Fruit fly (Drosophila melanogaster) whole organism, wandering third instar larva: ENCODE measurements around the gene Srlp.
A peak's percentile ranks its signal among the peaks of the same experiment; 100 is the strongest.
"Not testable (repeated sequence)": the region's sequence is repeated elsewhere in the genome, so short reads cannot be mapped to it uniquely, and the experiment has no call there.

ENCODE experiments used
- HLH106 ChIP-seq: fragments of 200-800 bp; optimal IDR thresholded peaks from 3 replicates; lab custom pipeline; 2019; ENCODE audit warnings: missing biosample characterization, mild to moderate bottlenecking, missing genetic modification characterization, moderate library complexity
- Hnf4 ChIP-seq: fragments of 200-800 bp; sonication (Bioruptor generic); optimal IDR thresholded peaks from 2 replicates; lab custom pipeline; 2016; ENCODE audit warnings: missing biosample characterization, mild to moderate bottlenecking, missing genetic modification characterization
- Jra ChIP-seq: sonication (Bioruptor generic); optimal IDR thresholded peaks from 2 replicates; lab custom pipeline; 2016; ENCODE audit warnings: missing biosample characterization, missing genetic modification characterization
- Mio ChIP-seq: sonication (Bioruptor generic); optimal IDR thresholded peaks from 2 replicates; lab custom pipeline; 2016; ENCODE audit warnings: missing biosample characterization, missing genetic modification characterization
- Myc ChIP-seq: fragments of >200 bp; optimal IDR thresholded peaks from 2 replicates; lab custom pipeline; 2017
- N ChIP-seq: fragments of >200 bp; optimal IDR thresholded peaks from 2 replicates; lab custom pipeline; 2018; ENCODE audit warnings: missing biosample characterization, missing external identifiers, missing genetic modification characterization
- OdsH ChIP-seq: fragments of 200-800 bp; sonication (Bioruptor generic); optimal IDR thresholded peaks from 2 replicates; lab custom pipeline; 2016; ENCODE audit warnings: missing biosample characterization, mild to moderate bottlenecking, missing genetic modification characterization
- Rel ChIP-seq, 2 experiments: fragments of 200-800 bp; sonication (Bioruptor generic) in 1 of 2; optimal IDR thresholded peaks; 2 replicates in 1 of 2; 3 replicates in 1 of 2; lab custom pipeline; 2016 to 2019; ENCODE audit warnings: mild to moderate bottlenecking in 2 of 2, missing biosample characterization in 2 of 2, missing genetic modification characterization in 2 of 2, moderate library complexity in 1 of 2
- Vsx2 ChIP-seq: fragments of 200-300, 225-300 bp; sonication (Bioruptor generic); optimal IDR thresholded peaks from 2 replicates; lab custom pipeline; 2018; ENCODE audit warnings: missing biosample characterization, missing genetic modification characterization; ENCODE audit not compliant: partially characterized antibody
- brk ChIP-seq: fragments of 200-800 bp; sonication (Bioruptor generic); optimal IDR thresholded peaks from 2 replicates; lab custom pipeline; 2016; ENCODE audit warnings: missing biosample characterization, mild to moderate bottlenecking, missing genetic modification characterization
- ey ChIP-seq: fragments of 200-800 bp; sonication (Bioruptor generic); optimal IDR thresholded peaks from 2 replicates; lab custom pipeline; 2016; ENCODE audit warnings: missing biosample characterization, missing genetic modification characterization
- foxo ChIP-seq, 2 experiments: fragments of 200-800 bp; sonication (Bioruptor generic); optimal IDR thresholded peaks; 2 replicates in 1 of 2; 3 replicates in 1 of 2; lab custom pipeline; 2016 to 2017; ENCODE audit warnings: missing biosample characterization in 2 of 2, missing genetic modification characterization in 2 of 2
- jim ChIP-seq: fragments of 175-275, 200-325 bp; sonication (Bioruptor generic); optimal IDR thresholded peaks from 2 replicates; lab custom pipeline; 2016; ENCODE audit warnings: missing biosample characterization, mild to moderate bottlenecking, missing genetic modification characterization
- lola ChIP-seq: fragments of >200 bp; optimal IDR thresholded peaks from 2 replicates; lab custom pipeline; 2017; ENCODE audit warnings: missing biosample characterization, missing genetic modification characterization
- pan ChIP-seq: fragments of >200 bp; optimal IDR thresholded peaks from 2 replicates; lab custom pipeline; 2017
- psq ChIP-seq: fragments of 200-800 bp; sonication (Bioruptor generic); optimal IDR thresholded peaks from 3 replicates; lab custom pipeline; 2017; ENCODE audit warnings: missing biosample characterization, mild to moderate bottlenecking, missing genetic modification characterization, moderate library complexity
- sage ChIP-seq: fragments of 200-800 bp; sonication (Bioruptor generic); optimal IDR thresholded peaks from 2 replicates; lab custom pipeline; 2016; ENCODE audit warnings: missing biosample characterization, mild to moderate bottlenecking, missing genetic modification characterization
- usp ChIP-seq: fragments of >200 bp; optimal IDR thresholded peaks from 2 replicates; lab custom pipeline; 2017; ENCODE audit warnings: missing biosample characterization, missing genetic modification characterization

Srlp gene

DNA sequence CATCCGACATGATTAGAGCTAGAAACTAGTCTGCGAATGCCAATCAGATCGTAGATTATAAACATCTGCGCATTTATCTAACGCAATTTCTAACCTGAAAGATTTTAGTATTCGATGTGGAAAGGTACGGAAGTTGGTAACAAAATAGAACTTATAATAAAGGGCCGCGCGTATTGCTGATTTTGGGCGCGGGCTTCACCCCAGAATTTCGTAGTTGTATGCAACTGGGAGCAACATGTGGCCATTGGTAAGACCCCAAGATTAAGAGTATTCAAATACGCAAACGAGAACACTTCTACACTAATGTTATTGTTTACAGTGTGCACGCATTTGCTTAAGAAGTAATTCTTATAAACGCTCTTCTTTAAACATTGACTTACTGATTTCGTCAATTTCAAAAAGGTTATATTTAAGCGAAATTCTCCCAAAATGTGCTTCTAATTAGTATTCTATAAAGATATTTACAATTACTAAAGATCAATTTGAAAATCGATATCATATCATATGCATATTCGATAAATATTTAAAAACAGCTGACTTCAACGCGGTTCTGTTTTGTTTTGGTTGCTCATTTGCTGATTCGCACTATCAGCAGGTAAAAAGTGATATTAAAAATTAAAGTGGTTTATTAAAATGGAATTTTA lies 26.1 kb downstream of the Srlp start, which contains the start of the genes CG5961 and Polr3C:
Gene CG5961, minus strand, starts transcription at position 416 of the 644 bp plus-strand sequence.
Gene Polr3C, plus strand, starts transcription at position 536 of the 644 bp plus-strand sequence.
- TF ChIP-seq jim (GFP tag; lab: Kevin White, UChicago) (no peak), pan (no peak), Mio (GFP tag; lab: Kevin White, UChicago) (no peak), N (GFP tag; lab: Kevin White, UChicago) (no peak), psq (GFP tag; lab: Kevin White, UChicago) (peak; percentile 91), Hnf4 (GFP tag; lab: Kevin White, UChicago) (no peak), Rel (GFP tag; optimal IDR thresholded peaks at IDR 0.05; lab: Kevin White, UChicago) (no peak), Rel (tag; optimal IDR thresholded peaks at IDR 0.05; lab: Kevin White, UChicago) (peak; percentile 11), foxo (GFP tag; optimal IDR thresholded peaks at IDR 0.05; lab: Kevin White, UChicago) (no peak), Jra (GFP tag; lab: Kevin White, UChicago) (no peak), brk (GFP tag; lab: Kevin White, UChicago) (no peak), Myc (lab: Kevin White, UChicago) (peak; percentile 23), usp (GFP tag; lab: Kevin White, UChicago) (no peak), ey (no peak)

DNA sequence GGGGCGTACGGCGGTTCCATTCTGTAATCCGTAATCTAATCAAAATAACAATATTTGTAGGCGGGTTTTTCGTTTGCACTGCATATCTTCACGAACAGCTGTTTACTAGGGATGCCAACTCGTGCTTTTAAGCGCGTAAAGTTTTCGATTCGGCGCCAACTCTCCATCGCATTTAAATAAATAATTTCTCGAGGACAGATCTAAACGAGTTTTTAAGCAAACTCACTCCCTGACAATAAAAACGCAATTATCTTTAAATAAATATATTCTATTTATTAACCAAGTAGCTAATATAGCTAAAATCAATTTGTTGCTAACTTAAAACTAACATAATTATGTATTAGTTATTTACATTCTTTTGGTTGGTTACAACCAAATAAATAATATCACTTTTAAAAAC lies 31.3 kb downstream of the Srlp start, which contains the start of gene CG5608:
Gene CG5608, minus strand, starts transcription at position 101 of the 400 bp plus-strand sequence.
- TF ChIP-seq sage (GFP tag; lab: Kevin White, UChicago); HLH106 (tag; lab: Kevin White, UChicago); Myc (lab: Kevin White, UChicago): not testable (repeated sequence)

- not testable (repeated sequence) for TF ChIP-seq Vsx2, lola, OdsH (GFP tag; lab: Kevin White, UChicago)
Measured at dm6 chr3R:12467675-12468074, 33.8 kb downstream of the Srlp start, which contains the start of gene Hsp70Ba. Gene Hsp70Ba, minus strand, starts transcription at chr3R:12467776.
